Worm (Caenorhabditis elegans): ENCODE data around the gene ubl-1.

The ubl-1 gene

DNA sequence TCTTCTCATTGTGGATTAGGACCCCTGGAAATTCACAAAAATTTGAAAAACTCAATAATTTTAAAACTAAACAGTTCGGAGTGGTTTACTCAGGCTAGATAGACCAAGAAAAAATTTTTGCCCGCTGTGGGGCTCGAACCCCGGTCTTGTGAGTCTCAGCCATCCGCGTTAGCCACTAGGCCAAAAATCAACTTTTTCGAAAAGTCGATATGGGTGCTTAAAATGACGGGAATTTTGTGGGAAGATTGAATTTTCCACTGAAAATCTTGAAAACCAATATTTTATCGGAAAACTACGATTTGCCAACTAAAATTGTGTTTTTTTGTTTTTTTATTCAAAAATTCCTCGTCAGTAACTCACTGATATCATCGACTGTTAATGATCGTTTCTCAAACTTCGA is 39.4 kb downstream of the ubl-1 start:
- no peak for TF ChIP-seq nhr-25 (tag; optimal IDR thresholded peaks at IDR 0.05)
- TF ChIP-seq ztf-1 (GFP tag; conservative IDR thresholded peaks at IDR 0.05), result no peak
- no peak for TF ChIP-seq aly-2 (tag; optimal IDR thresholded peaks at IDR 0.05)
- no peak for TF ChIP-seq mdl-1 (tag; optimal IDR thresholded peaks at IDR 0.05)
- no peak for TF ChIP-seq ztf-11 (tag; optimal IDR thresholded peaks at IDR 0.05)
- TF ChIP-seq nhr-21 (tag; optimal IDR thresholded peaks at IDR 0.05), result no peak

DNA sequence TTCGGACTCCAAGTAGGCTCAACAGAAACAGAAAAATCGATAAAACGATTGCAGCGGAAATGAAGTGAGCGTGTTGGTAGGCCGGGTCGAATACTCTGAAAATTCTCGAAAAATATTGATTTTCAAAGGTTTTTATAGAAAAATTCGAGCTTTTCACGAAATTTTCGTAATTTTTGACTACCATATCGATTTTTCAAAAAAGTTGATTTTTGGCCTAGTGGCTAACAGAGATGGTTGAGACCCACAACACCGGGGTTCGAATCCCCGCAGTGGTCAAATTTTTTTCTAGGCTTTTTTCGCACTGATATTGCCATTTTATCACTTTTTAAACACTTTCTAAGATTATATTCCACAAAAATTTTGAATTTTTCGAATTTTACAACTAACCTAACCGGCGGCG is 40.7 kb downstream of the ubl-1 start:
- no peak for TF ChIP-seq mbf-1 (tag; optimal IDR thresholded peaks at IDR 0.05)
- no peak for TF ChIP-seq F13H6.1 (tag; optimal IDR thresholded peaks at IDR 0.05)
- no peak for TF ChIP-seq mab-5 (tag; optimal IDR thresholded peaks at IDR 0.05)
- no peak for TF ChIP-seq Y55F3AM.14 (GFP tag; optimal IDR thresholded peaks at IDR 0.05)
- TF ChIP-seq fos-1 (tag; optimal IDR thresholded peaks at IDR 0.05), result no peak
- no peak for TF ChIP-seq nhr-12 (tag; optimal IDR thresholded peaks at IDR 0.05)
- no peak for TF ChIP-seq dmd-4 (tag; optimal IDR thresholded peaks at IDR 0.05)
- no peak for TF ChIP-seq R02D3.7 (tag; optimal IDR thresholded peaks at IDR 0.05)
- TF ChIP-seq ZK546.5 (tag; optimal IDR thresholded peaks at IDR 0.05), result no peak
- TF ChIP-seq sma-3 (GFP tag; optimal IDR thresholded peaks at IDR 0.05), result no peak
- no peak for TF ChIP-seq lsy-2 (tag; optimal IDR thresholded peaks at IDR 0.05)
- TF ChIP-seq ztf-4 (tag; optimal IDR thresholded peaks at IDR 0.05), result no peak
- TF ChIP-seq snpc-4 (tag; optimal IDR thresholded peaks at IDR 0.05), result no peak
- TF ChIP-seq nhr-129 (tag; optimal IDR thresholded peaks at IDR 0.05), result no peak
- TF ChIP-seq lin-13 (GFP tag; optimal IDR thresholded peaks at IDR 0.05), result no peak
- no peak for TF ChIP-seq nhr-23 (tag; optimal IDR thresholded peaks at IDR 0.05)

DNA sequence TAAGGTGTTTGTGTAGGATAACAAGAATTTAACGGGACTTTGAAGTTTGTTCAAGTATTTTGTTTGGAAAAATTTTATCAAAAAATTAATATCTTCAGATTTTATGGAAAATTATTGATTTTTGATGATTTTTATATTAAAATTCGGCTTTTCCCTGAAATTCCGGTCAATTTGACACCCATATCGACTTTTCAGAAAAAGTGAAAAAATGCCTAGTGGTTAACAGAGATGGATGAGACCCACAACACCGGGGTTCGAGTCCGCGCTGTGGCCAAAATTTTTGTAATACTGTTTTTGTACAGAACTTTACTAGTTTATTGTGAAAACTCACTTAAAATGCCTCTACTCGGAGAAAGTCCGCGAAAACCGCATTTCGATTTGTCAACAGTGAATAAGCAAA is 41.5 kb downstream of the ubl-1 start:
- TF ChIP-seq nhr-77 (tag; optimal IDR thresholded peaks at IDR 0.05) (no peak), ZK546.5 (tag; optimal IDR thresholded peaks at IDR 0.05) (no peak), ceh-82 (tag; optimal IDR thresholded peaks at IDR 0.05) (no peak), ama-1 (optimal IDR thresholded peaks at IDR 0.05) (no peak), sem-4 (tag; optimal IDR thresholded peaks at IDR 0.05) (no peak)

DNA sequence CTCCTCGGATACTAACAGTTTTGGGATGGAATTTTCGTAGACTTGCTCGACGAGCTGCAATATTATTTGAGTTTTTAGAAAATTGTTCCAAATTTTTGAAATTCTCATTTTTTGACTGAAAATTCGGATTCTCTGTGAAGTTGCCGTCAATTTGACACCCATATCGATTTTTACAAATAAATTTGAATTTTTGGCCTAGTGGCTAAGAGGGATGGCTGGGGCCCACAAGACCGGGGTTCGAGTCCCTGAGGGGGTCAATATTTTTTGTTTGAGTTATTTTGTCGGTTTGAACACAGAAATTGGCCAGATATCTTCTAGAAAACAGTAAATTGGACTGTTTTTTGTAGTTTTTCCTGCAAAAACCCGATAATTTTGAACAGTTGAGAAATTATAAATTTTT is 42.5 kb downstream of the ubl-1 start:
- no peak for TF ChIP-seq unc-39 (tag; optimal IDR thresholded peaks at IDR 0.05)
- no peak for TF ChIP-seq Y55F3AM.14 (GFP tag; optimal IDR thresholded peaks at IDR 0.05)
- TF ChIP-seq ceh-82 (tag; optimal IDR thresholded peaks at IDR 0.05), result no peak
- no peak for TF ChIP-seq sma-9 (GFP tag; optimal IDR thresholded peaks at IDR 0.05)
- TF ChIP-seq sma-9 (tag; optimal IDR thresholded peaks at IDR 0.05), result no peak
- TF ChIP-seq zag-1 (tag; optimal IDR thresholded peaks at IDR 0.05), result no peak
- TF ChIP-seq mbf-1 (tag; optimal IDR thresholded peaks at IDR 0.05), result no peak
- TF ChIP-seq snpc-4 (tag; optimal IDR thresholded peaks at IDR 0.05), result no peak
- no peak for TF ChIP-seq ztf-11 (tag; optimal IDR thresholded peaks at IDR 0.05)
- TF ChIP-seq aly-2 (tag; optimal IDR thresholded peaks at IDR 0.05), result no peak
- TF ChIP-seq alr-1 (tag; optimal IDR thresholded peaks at IDR 0.05), result no peak
- TF ChIP-seq lin-11 (tag; optimal IDR thresholded peaks at IDR 0.05), result no peak
- no peak for TF ChIP-seq ceh-16 (tag; optimal IDR thresholded peaks at IDR 0.05)
- TF ChIP-seq nhr-77 (tag; optimal IDR thresholded peaks at IDR 0.05), result no peak
- TF ChIP-seq elt-1 (tag; optimal IDR thresholded peaks at IDR 0.05), result no peak
- TF ChIP-seq unc-55 (GFP tag; optimal IDR thresholded peaks at IDR 0.05), result no peak
- no peak for TF ChIP-seq sem-4 (tag; optimal IDR thresholded peaks at IDR 0.05)
- TF ChIP-seq ama-1 (optimal IDR thresholded peaks at IDR 0.05), result no peak
- no peak for TF ChIP-seq ZK546.5 (tag; optimal IDR thresholded peaks at IDR 0.05)
- TF ChIP-seq lin-13 (GFP tag; optimal IDR thresholded peaks at IDR 0.05), result no peak

DNA sequence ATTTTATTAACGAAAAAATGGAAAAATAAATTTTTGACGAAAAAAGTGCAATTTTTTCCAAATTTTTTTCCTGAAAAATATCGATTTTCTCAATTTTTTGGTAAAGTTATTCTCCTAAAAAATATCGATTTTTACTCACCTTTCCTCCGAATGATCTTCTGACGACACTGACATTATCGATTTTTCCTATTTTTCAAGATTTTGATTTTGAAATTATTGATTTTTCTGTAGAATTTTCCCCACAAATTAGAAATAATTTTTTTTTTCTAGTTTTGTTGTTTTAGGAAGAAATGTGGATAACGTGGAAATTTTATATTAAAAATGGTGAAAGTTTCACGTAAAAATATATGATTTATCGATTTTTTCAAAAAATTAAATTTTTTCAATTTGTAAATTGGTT is 43.4 kb downstream of the ubl-1 start:
- no peak for TF ChIP-seq unc-62 (GFP tag; optimal IDR thresholded peaks at IDR 0.05)

DNA sequence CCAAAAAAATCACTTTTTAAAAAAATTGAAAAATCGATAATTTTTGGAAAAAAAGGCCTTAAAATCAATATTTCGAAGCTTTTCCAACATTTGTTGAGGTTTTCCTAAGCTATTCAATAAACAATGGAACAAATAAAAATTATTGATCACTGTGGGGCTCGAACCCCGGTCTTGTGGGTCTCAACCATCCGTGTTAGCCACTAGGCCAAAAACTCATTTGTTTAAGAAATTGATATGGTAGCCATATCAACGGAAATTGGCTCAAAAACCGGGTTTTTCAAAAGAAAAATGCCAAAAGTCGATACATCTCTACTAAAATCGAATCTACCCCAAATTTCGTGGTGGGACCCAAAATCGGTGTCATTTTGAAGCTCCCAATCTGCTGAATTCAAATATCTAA is 43.9 kb downstream of the ubl-1 start:
- TF ChIP-seq nhr-129 (tag; optimal IDR thresholded peaks at IDR 0.05), result no peak
- TF ChIP-seq mdl-1 (tag; optimal IDR thresholded peaks at IDR 0.05), result no peak
- no peak for TF ChIP-seq alr-1 (tag; optimal IDR thresholded peaks at IDR 0.05)
- no peak for TF ChIP-seq ztf-1 (GFP tag; conservative IDR thresholded peaks at IDR 0.05)
- no peak for TF ChIP-seq sma-9 (GFP tag; optimal IDR thresholded peaks at IDR 0.05)
- TF ChIP-seq sma-9 (tag; optimal IDR thresholded peaks at IDR 0.05), result no peak
- peak; percentile 5 for TF ChIP-seq gmeb-1 (tag; optimal IDR thresholded peaks at IDR 0.05)
- TF ChIP-seq R02D3.7 (tag; optimal IDR thresholded peaks at IDR 0.05), result no peak
- no peak for TF ChIP-seq lin-39 (tag; optimal IDR thresholded peaks at IDR 0.05)
